Worm (Caenorhabditis elegans) whole organism, young adult: Measurements from ENCODE around the gene pycr-4.
A peak's percentile ranks its signal among the peaks of the same experiment; 100 is the strongest.

ENCODE experiments used
- B0019.2 ChIP-seq: fragments of 200-800 bp; sonication (Bioruptor generic); conservative IDR thresholded peaks from 2 replicates; pipeline ENCODE4 v1.3.6; 2022; ENCODE audit warnings: missing genetic modification reagents, missing genetic modification characterization, missing compliant biosample characterization
- B0035.1 ChIP-seq: sonication (generic microtip); optimal IDR thresholded peaks from 2 replicates; lab custom pipeline; 2016; ENCODE audit warnings: missing genetic modification characterization, mild to moderate bottlenecking, missing compliant biosample characterization, missing genotype, missing genetic modification reagents
- B0261.1 ChIP-seq: sonication (generic microtip); optimal IDR thresholded peaks from 2 replicates; lab custom pipeline; 2016; ENCODE audit warnings: mild to moderate bottlenecking, missing genetic modification characterization, moderate library complexity, missing compliant biosample characterization
- D2030.7 ChIP-seq: fragments of 200-800 bp; sonication (Bioruptor generic); IDR thresholded peaks from 2 replicates; pipeline ENCODE4 v1.3.6; 2022; ENCODE audit warnings: missing genetic modification reagents, missing genetic modification characterization, missing compliant biosample characterization
- F55B11.4 ChIP-seq: sonication (generic microtip); optimal IDR thresholded peaks from 2 replicates; lab custom pipeline; 2016; ENCODE audit warnings: missing compliant biosample characterization, missing genetic modification characterization, borderline replicate concordance; ENCODE audit not compliant: insufficient read depth
- T07F8.4 ChIP-seq: sonication (generic microtip); optimal IDR thresholded peaks from 2 replicates; lab custom pipeline; 2016; ENCODE audit warnings: mild to moderate bottlenecking, missing genetic modification characterization, moderate library complexity, missing compliant biosample characterization
- T26A5.8 ChIP-seq: sonication (generic microtip); optimal IDR thresholded peaks from 2 replicates; lab custom pipeline; 2016; ENCODE audit warnings: missing genetic modification characterization, missing compliant biosample characterization
- Y53F4B.3 ChIP-seq: fragments of 200-800 bp; sonication (Bioruptor generic); IDR thresholded peaks from 2 replicates; pipeline ENCODE4 v1.3.6; 2022; ENCODE audit warnings: missing genetic modification reagents, missing genetic modification characterization, missing compliant biosample characterization
- Y53G8AR.9 ChIP-seq: fragments of 200-800 bp; sonication (Bioruptor generic); conservative IDR thresholded peaks from 2 replicates; pipeline ENCODE4 v1.3.6; 2022; ENCODE audit warnings: missing genetic modification reagents, missing genetic modification characterization, missing compliant biosample characterization
- Y79H2A.3 ChIP-seq: fragments of 200-800 bp; sonication (Bioruptor generic); conservative IDR thresholded peaks from 2 replicates; pipeline ENCODE4 v1.3.6; 2022; ENCODE audit warnings: missing genetic modification reagents, missing genetic modification characterization, missing compliant biosample characterization
- ZK185.1 ChIP-seq: sonication (generic microtip); optimal IDR thresholded peaks from 2 replicates; lab custom pipeline; 2016; ENCODE audit warnings: mild to moderate bottlenecking, missing genetic modification characterization, missing compliant biosample characterization; ENCODE audit not compliant: poor library complexity, severe bottlenecking
- ama-1 ChIP-seq, 3 experiments: fragments of 150-350 bp in 1 of 3; sonication (generic microtip) in 2 of 3; optimal IDR thresholded peaks; 2 replicates each; lab custom pipeline; 2014 to 2018; ENCODE audit warnings: missing biosample characterization in 2 of 3, missing genetic modification characterization in 2 of 3, missing genetic modification reagents in 2 of 3
- aptf-3 ChIP-seq: fragments of 200-800 bp; sonication (Bioruptor generic); IDR thresholded peaks from 2 replicates; pipeline ENCODE4 v1.3.6; 2022; ENCODE audit warnings: missing genetic modification characterization, missing compliant biosample characterization
- atf-7 ChIP-seq: sonication (generic microtip); optimal IDR thresholded peaks from 2 replicates; lab custom pipeline; 2017; ENCODE audit warnings: mild to moderate bottlenecking, missing genetic modification characterization, missing compliant biosample characterization
- athp-1 ChIP-seq: sonication (generic microtip); optimal IDR thresholded peaks from 2 replicates; lab custom pipeline; 2017; ENCODE audit warnings: mild to moderate bottlenecking, missing genetic modification characterization, missing compliant biosample characterization
- attf-5 ChIP-seq: fragments of 200-800 bp; sonication (Bioruptor generic); optimal IDR thresholded peaks from 2 replicates; lab custom pipeline; 2018; ENCODE audit warnings: mild to moderate bottlenecking, missing genetic modification characterization, missing compliant biosample characterization
- cebp-1 ChIP-seq, 2 experiments: fragments of 200-800 bp in 1 of 2; sonication (Bioruptor generic) in 1 of 2; sonication (generic microtip) in 1 of 2; IDR thresholded peaks in 1 of 2; optimal IDR thresholded peaks in 1 of 2; 2 replicates each; pipeline versions ENCODE4 v1.3.6 to Lab custom; 2017 to 2022; ENCODE audit warnings: missing compliant biosample characterization in 2 of 2, missing genetic modification characterization in 2 of 2, mild to moderate bottlenecking in 1 of 2, missing genetic modification reagents in 1 of 2, moderate library complexity in 1 of 2
- ceh-79 ChIP-seq: sonication (generic microtip); optimal IDR thresholded peaks from 2 replicates; lab custom pipeline; 2017; ENCODE audit warnings: mild to moderate bottlenecking, missing genetic modification characterization, missing compliant biosample characterization
- ceh-91 ChIP-seq: fragments of 200-800 bp; sonication (Bioruptor generic); IDR thresholded peaks from 2 replicates; pipeline ENCODE4 v1.3.6; 2022; ENCODE audit warnings: missing genetic modification reagents, missing genetic modification characterization, missing compliant biosample characterization
- die-1 ChIP-seq: sonication (generic microtip); optimal IDR thresholded peaks from 2 replicates; lab custom pipeline; 2016; ENCODE audit warnings: missing genotype, mild to moderate bottlenecking, missing genetic modification characterization, missing compliant biosample characterization
- dox-1 ChIP-seq: fragments of 200-800 bp; sonication (Bioruptor generic); IDR thresholded peaks from 2 replicates; pipeline ENCODE4 v1.3.6; 2022; ENCODE audit warnings: missing genetic modification reagents, missing genetic modification characterization, missing compliant biosample characterization
- dpl-1 ChIP-seq: fragments of 150-350 bp; optimal IDR thresholded peaks from 2 replicates; lab custom pipeline; 2014; ENCODE audit warnings: missing biosample characterization, missing genetic modification reagents, missing genetic modification characterization
- egl-44 ChIP-seq: fragments of 200-800 bp; sonication (Bioruptor generic); IDR thresholded peaks from 2 replicates; pipeline ENCODE4 v1.3.6; 2022; ENCODE audit warnings: missing genetic modification reagents, missing genetic modification characterization, missing compliant biosample characterization
- ets-4 ChIP-seq: fragments of 200-800 bp; sonication (Bioruptor generic); optimal IDR thresholded peaks from 2 replicates; lab custom pipeline; 2018; ENCODE audit warnings: mild to moderate bottlenecking, missing genetic modification characterization, missing compliant biosample characterization
- him-1 ChIP-seq: sonication (generic microtip); optimal IDR thresholded peaks from 2 replicates; lab custom pipeline; 2016; ENCODE audit warnings: missing genotype, missing genetic modification reagents, missing genetic modification characterization, missing compliant biosample characterization
- hmg-1.2 ChIP-seq: fragments of 200-800 bp; sonication (Bioruptor generic); IDR thresholded peaks from 2 replicates; pipeline ENCODE4 v1.3.6; 2022; ENCODE audit warnings: missing genetic modification reagents, missing genetic modification characterization, missing compliant biosample characterization
- lag-1 ChIP-seq: fragments of 200-800 bp; sonication (Bioruptor generic); IDR thresholded peaks from 2 replicates; pipeline ENCODE4 v1.3.6; 2022; ENCODE audit warnings: missing genetic modification reagents, missing genetic modification characterization, missing compliant biosample characterization
- lin-26 ChIP-seq: fragments of 200-800 bp; sonication (Bioruptor generic); IDR thresholded peaks from 2 replicates; pipeline ENCODE4 v1.3.6; 2022; ENCODE audit warnings: missing genetic modification reagents, missing genetic modification characterization, missing compliant biosample characterization
- lsl-1 ChIP-seq: fragments of 200-800 bp; sonication (Bioruptor generic); optimal IDR thresholded peaks from 2 replicates; lab custom pipeline; 2018; ENCODE audit warnings: mild to moderate bottlenecking, missing genetic modification characterization, moderate library complexity, missing compliant biosample characterization
- lsy-27 ChIP-seq: sonication (generic microtip); optimal IDR thresholded peaks from 2 replicates; lab custom pipeline; 2017; ENCODE audit warnings: missing genetic modification characterization, mild to moderate bottlenecking, missing compliant biosample characterization, antibody characterized with exemption, missing genotype, borderline replicate concordance; ENCODE audit not compliant: insufficient read depth
- mel-28 ChIP-seq: sonication (generic microtip); optimal IDR thresholded peaks from 2 replicates; lab custom pipeline; 2016; ENCODE audit warnings: borderline replicate concordance, mild to moderate bottlenecking, missing genetic modification characterization, missing compliant biosample characterization
- mes-4 ChIP-seq: sonication (generic microtip); optimal IDR thresholded peaks from 2 replicates; lab custom pipeline; 2016; ENCODE audit warnings: missing genotype, missing genetic modification characterization, missing compliant biosample characterization
- mxl-1 ChIP-seq: sonication (generic microtip); optimal IDR thresholded peaks from 2 replicates; lab custom pipeline; 2016; ENCODE audit warnings: missing genetic modification characterization, missing compliant biosample characterization
- nhr-120 ChIP-seq: fragments of 200-800 bp; sonication (Bioruptor generic); IDR thresholded peaks from 2 replicates; pipeline ENCODE4 v1.3.6; 2022; ENCODE audit warnings: missing genetic modification characterization, missing compliant biosample characterization
- nhr-80 ChIP-seq: sonication (generic microtip); optimal IDR thresholded peaks from 2 replicates; lab custom pipeline; 2016; ENCODE audit warnings: missing genetic modification characterization, missing compliant biosample characterization
- nhr-90 ChIP-seq: sonication (generic microtip); optimal IDR thresholded peaks from 2 replicates; lab custom pipeline; 2016; ENCODE audit warnings: missing genotype, mild to moderate bottlenecking, missing genetic modification characterization, missing compliant biosample characterization
- rec-8 ChIP-seq, 2 experiments: sonication (generic microtip); optimal IDR thresholded peaks; 2 replicates each; lab custom pipeline; 2016; ENCODE audit warnings: mild to moderate bottlenecking in 2 of 2, missing genetic modification characterization in 2 of 2, missing genetic modification reagents in 2 of 2, missing genotype in 2 of 2, missing biosample characterization in 1 of 2, missing compliant biosample characterization in 1 of 2, moderate library complexity in 1 of 2
- rpc-1 ChIP-seq, 2 experiments: fragments of 150-350 bp in 1 of 2; sonication (generic microtip) in 1 of 2; optimal IDR thresholded peaks; 2 replicates each; lab custom pipeline; 2014 to 2018; ENCODE audit warnings: missing biosample characterization in 1 of 2, missing genetic modification characterization in 1 of 2, missing genetic modification reagents in 1 of 2, missing genotype in 1 of 2
- snpc-1.1 ChIP-seq: sonication (generic microtip); optimal IDR thresholded peaks from 2 replicates; lab custom pipeline; 2017; ENCODE audit warnings: missing genetic modification characterization, mild to moderate bottlenecking, missing compliant biosample characterization, antibody characterized with exemption, moderate library complexity, missing genotype, missing genetic modification reagents; ENCODE audit not compliant: insufficient read depth
- snpc-3.4 ChIP-seq: sonication (generic microtip); optimal IDR thresholded peaks from 2 replicates; lab custom pipeline; 2017; ENCODE audit warnings: missing genetic modification characterization, mild to moderate bottlenecking, missing compliant biosample characterization, antibody characterized with exemption, moderate library complexity, missing genotype, missing genetic modification reagents
- snpc-4 ChIP-seq, 5 experiments: fragments of 150-350 bp in 1 of 5; sonication (generic microtip) in 4 of 5; optimal IDR thresholded peaks; 2 replicates each; lab custom pipeline; 2014 to 2018; ENCODE audit warnings: missing genetic modification characterization in 5 of 5, missing biosample characterization in 3 of 5, antibody characterized with exemption in 2 of 5, mild to moderate bottlenecking in 2 of 5, missing compliant biosample characterization in 2 of 5, missing genotype in 2 of 5, moderate library complexity in 2 of 5, missing genetic modification reagents in 1 of 5
- sptf-2 ChIP-seq: fragments of 200-800 bp; sonication (Bioruptor generic); optimal IDR thresholded peaks from 2 replicates; lab custom pipeline; 2018; ENCODE audit warnings: mild to moderate bottlenecking, missing genetic modification characterization, missing compliant biosample characterization
- tbp1 ChIP-seq: fragments of 200-800 bp; sonication (Bioruptor generic); optimal IDR thresholded peaks from 2 replicates; lab custom pipeline; 2018; ENCODE audit warnings: mild to moderate bottlenecking, missing genetic modification characterization, missing compliant biosample characterization
- tbx-9 ChIP-seq: sonication (generic microtip); optimal IDR thresholded peaks from 2 replicates; lab custom pipeline; 2016; ENCODE audit warnings: borderline replicate concordance, missing genetic modification characterization, inconsistent platforms, missing compliant biosample characterization
- unc-62 ChIP-seq: fragments of 150-350 bp; optimal IDR thresholded peaks from 2 replicates; lab custom pipeline; 2014; ENCODE audit warnings: missing biosample characterization, missing genetic modification reagents, missing genetic modification characterization
- zfh-2 ChIP-seq: fragments of 200-800 bp; sonication (Bioruptor generic); conservative IDR thresholded peaks from 2 replicates; pipeline ENCODE4 v1.3.6; 2022; ENCODE audit warnings: missing genetic modification reagents, missing genetic modification characterization, missing compliant biosample characterization

Gene pycr-4

ce11 chrIV:7499302-7499701 is 22.2 kb upstream of the pycr-4 start (continued):
- TF ChIP-seq D2030.7 (no peak), nhr-90 (tag; lab: Kevin White, UChicago) (peak; percentile 47), lag-1 (GFP tag; lab: Robert Waterston, UW) (no peak), snpc-1.1 (tag; lab: Kevin White, UChicago) (peak; percentile 91), tbp1 (GFP tag; lab: Kevin White, UChicago) (peak; percentile 83), nhr-80 (tag; lab: Kevin White, UChicago) (no peak), dpl-1 (GFP tag; lab: Kevin White, UChicago) (no peak), ama-1 (optimal IDR thresholded peaks at IDR 0.05; lab: Kevin White, UChicago) (no peak), ama-1 (GFP tag; optimal IDR thresholded peaks at IDR 0.05; lab: Kevin White, UChicago) (no peak), rpc-1 (optimal IDR thresholded peaks at IDR 0.05; lab: Kevin White, UChicago) (peak; percentile 62), rpc-1 (tag; optimal IDR thresholded peaks at IDR 0.05; lab: Kevin White, UChicago) (peak; percentile 82), ceh-91 (no peak), attf-5 (peak; percentile 20), T26A5.8 (tag; lab: Kevin White, UChicago) (no peak), lsy-27 (tag; lab: Kevin White, UChicago) (no peak), ZK185.1 (tag; lab: Kevin White, UChicago) (peak; percentile 7), aptf-3 (GFP tag; lab: Robert Waterston, UW) (no peak), Y79H2A.3 (no peak), hmg-1.2 (peak; percentile 81), rec-8 (tag; optimal IDR thresholded peaks at IDR 0.05; lab: Kevin White, UChicago) (peak in 1 of 2 experiments; percentile 12), him-1 (peak; percentile 46), mel-28 (tag; lab: Kevin White, UChicago) (no peak), lsl-1 (no peak), B0019.2 (GFP tag; lab: Robert Waterston, UW) (no peak), sptf-2 (no peak), F55B11.4 (tag; lab: Kevin White, UChicago) (no peak), dox-1 (GFP tag; lab: Robert Waterston, UW) (no peak), snpc-4 (GFP tag; optimal IDR thresholded peaks at IDR 0.05; lab: Kevin White, UChicago) (peak; percentile 73), snpc-4 (tag; optimal IDR thresholded peaks at IDR 0.05; lab: Kevin White, UChicago) (peak in 3 of 4 experiments; percentile 90 to 96 (median 93)), B0261.1 (tag; lab: Kevin White, UChicago) (peak; percentile 51), ceh-79 (no peak), Y53G8AR.9 (GFP tag; lab: Robert Waterston, UW) (no peak), egl-44 (GFP tag; lab: Robert Waterston, UW) (no peak), athp-1 (tag; lab: Kevin White, UChicago) (no peak), nhr-120 (GFP tag; lab: Robert Waterston, UW) (no peak), T07F8.4 (tag; lab: Kevin White, UChicago) (no peak), atf-7 (tag; lab: Kevin White, UChicago) (no peak), zfh-2 (GFP tag; lab: Robert Waterston, UW) (no peak), snpc-3.4 (peak; percentile 67), tbx-9 (tag; lab: Kevin White, UChicago) (no peak), ets-4 (GFP tag; lab: Kevin White, UChicago) (no peak), mxl-1 (tag; lab: Kevin White, UChicago) (peak; percentile 14), mes-4 (peak; percentile 10), Y53F4B.3 (no peak), cebp-1 (GFP tag; IDR thresholded peaks at IDR 0.05; lab: Robert Waterston, UW) (no peak), cebp-1 (tag; optimal IDR thresholded peaks at IDR 0.05; lab: Kevin White, UChicago) (no peak), lin-26 (GFP tag; lab: Robert Waterston, UW) (peak; percentile 91), unc-62 (GFP tag; lab: Kevin White, UChicago) (no peak), die-1 (peak; percentile 68), B0035.1 (no peak)
